Worm (Caenorhabditis elegans): ENCODE measurements around the gene vit-6.

Gene vit-6

ce11 chrIV:8252856-8253255 lies 8.1 kb upstream of the vit-6 start (continued):
- TF ChIP-seq ceh-82 (tag; optimal IDR thresholded peaks at IDR 0.05) (no peak), aly-2 (tag; optimal IDR thresholded peaks at IDR 0.05) (no peak), sma-9 (GFP tag; optimal IDR thresholded peaks at IDR 0.05) (peak; percentile 75), sma-9 (tag; optimal IDR thresholded peaks at IDR 0.05) (no peak), lsy-2 (tag; optimal IDR thresholded peaks at IDR 0.05) (peak; percentile 45 to 65), alr-1 (tag; optimal IDR thresholded peaks at IDR 0.05) (no peak), peb-1 (tag; optimal IDR thresholded peaks at IDR 0.05) (no peak), gmeb-1 (tag; optimal IDR thresholded peaks at IDR 0.05) (peak; percentile 53), sem-4 (tag; optimal IDR thresholded peaks at IDR 0.05) (peak; percentile 35), snpc-4 (tag; optimal IDR thresholded peaks at IDR 0.05) (no peak), nhr-25 (tag; optimal IDR thresholded peaks at IDR 0.05) (peak; percentile 26)

DNA sequence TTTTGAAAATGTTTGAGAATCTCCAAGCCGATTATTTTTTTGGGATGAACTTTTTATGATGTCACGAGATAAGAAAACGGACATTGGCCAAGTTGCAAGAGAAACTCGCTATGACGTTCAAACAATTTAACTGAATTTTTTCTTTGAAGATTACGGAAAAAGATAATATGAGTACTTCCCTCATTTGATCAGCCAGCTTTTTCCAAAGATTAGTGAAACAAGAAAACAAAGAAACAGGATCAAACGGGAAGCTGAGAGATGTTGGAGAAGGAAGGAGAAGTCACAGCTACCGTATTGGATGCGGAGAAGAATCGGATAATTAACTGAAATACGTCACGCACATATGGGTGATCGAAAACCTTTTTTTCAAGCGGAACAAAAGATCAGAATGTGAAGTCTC lies 6.8 kb upstream of the vit-6 start:
- TF ChIP-seq elt-3 (tag; optimal IDR thresholded peaks at IDR 0.05) (no peak), lin-39 (tag; optimal IDR thresholded peaks at IDR 0.05) (no peak), lsy-2 (tag; optimal IDR thresholded peaks at IDR 0.05) (peak in 1 of 2 experiments; percentile 0), peb-1 (tag; optimal IDR thresholded peaks at IDR 0.05) (no peak), ztf-1 (GFP tag; conservative IDR thresholded peaks at IDR 0.05) (no peak), nhr-21 (tag; optimal IDR thresholded peaks at IDR 0.05) (peak; percentile 51)

- TF ChIP-seq nhr-12 (tag; optimal IDR thresholded peaks at IDR 0.05) = no peak
- no peak for TF ChIP-seq gmeb-1 (tag; optimal IDR thresholded peaks at IDR 0.05)
- no peak for TF ChIP-seq snpc-4 (tag; optimal IDR thresholded peaks at IDR 0.05)
- no peak for TF ChIP-seq nhr-11 (tag; optimal IDR thresholded peaks at IDR 0.05)
- TF ChIP-seq lin-11 (tag; optimal IDR thresholded peaks at IDR 0.05) = no peak
- no peak for TF ChIP-seq sem-4 (tag; optimal IDR thresholded peaks at IDR 0.05)
- TF ChIP-seq Y55F3AM.14 (GFP tag; optimal IDR thresholded peaks at IDR 0.05) = no peak
- no peak for TF ChIP-seq unc-39 (tag; optimal IDR thresholded peaks at IDR 0.05)
- TF ChIP-seq elt-1 (tag; optimal IDR thresholded peaks at IDR 0.05) = peak; percentile 89
- TF ChIP-seq ama-1 (optimal IDR thresholded peaks at IDR 0.05) = no peak
- TF ChIP-seq F13H6.1 (tag; optimal IDR thresholded peaks at IDR 0.05) = no peak
- no peak for TF ChIP-seq nhr-237 (tag; optimal IDR thresholded peaks at IDR 0.05)
- TF ChIP-seq ceh-16 (tag; optimal IDR thresholded peaks at IDR 0.05) = no peak
- no peak for TF ChIP-seq dmd-4 (tag; optimal IDR thresholded peaks at IDR 0.05)
- TF ChIP-seq ztf-1 (GFP tag; conservative IDR thresholded peaks at IDR 0.05) = no peak
- TF ChIP-seq blmp-1 (tag; optimal IDR thresholded peaks at IDR 0.05; ENCODE audit: insufficient read depth) = no peak
- no peak for TF ChIP-seq mdl-1 (tag; optimal IDR thresholded peaks at IDR 0.05)
- TF ChIP-seq unc-55 (GFP tag; optimal IDR thresholded peaks at IDR 0.05) = no peak
- no peak for TF ChIP-seq peb-1 (tag; optimal IDR thresholded peaks at IDR 0.05)
- peak; percentile 54 for TF ChIP-seq sma-9 (GFP tag; optimal IDR thresholded peaks at IDR 0.05)
- no peak for TF ChIP-seq sma-9 (tag; optimal IDR thresholded peaks at IDR 0.05)
- peak; percentile 37 for TF ChIP-seq fos-1 (tag; optimal IDR thresholded peaks at IDR 0.05)
- TF ChIP-seq nhr-21 (tag; optimal IDR thresholded peaks at IDR 0.05) = no peak
- TF ChIP-seq ZK546.5 (tag; optimal IDR thresholded peaks at IDR 0.05) = no peak
These were observed 5.7 kb upstream of the vit-6 start for ce11 chrIV:8255221-8255620.

DNA sequence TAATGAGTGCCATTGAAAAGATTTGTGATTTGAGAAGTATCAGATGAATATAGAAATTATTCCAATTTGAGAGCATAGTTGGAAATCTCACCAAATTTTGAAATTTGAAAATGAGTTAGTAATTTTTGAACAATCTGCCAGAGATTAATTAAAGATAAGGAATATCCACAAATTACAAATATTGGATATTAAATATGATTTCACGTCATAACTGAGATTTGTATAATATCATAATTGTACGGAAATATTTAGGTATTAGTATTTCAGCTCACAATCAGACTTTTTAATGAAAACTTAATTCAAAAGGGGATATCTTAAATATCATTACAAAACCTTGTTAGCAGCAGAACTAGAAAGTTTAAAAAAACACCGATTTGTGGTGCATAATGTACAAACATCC lies 1.1 kb upstream of the vit-6 start, which contains the start of gene K07H8.7:
Gene K07H8.7 (minus strand): TSS at position 101 of the 400 bp plus-strand sequence.
- TF ChIP-seq ztf-4 (tag; optimal IDR thresholded peaks at IDR 0.05) (no peak), nhr-11 (tag; optimal IDR thresholded peaks at IDR 0.05) (no peak), nhr-129 (tag; optimal IDR thresholded peaks at IDR 0.05) (no peak), mab-5 (tag; optimal IDR thresholded peaks at IDR 0.05) (no peak), sma-9 (GFP tag; optimal IDR thresholded peaks at IDR 0.05) (no peak), sma-9 (tag; optimal IDR thresholded peaks at IDR 0.05) (no peak), mbf-1 (tag; optimal IDR thresholded peaks at IDR 0.05) (no peak), lin-39 (tag; optimal IDR thresholded peaks at IDR 0.05) (no peak), ceh-82 (tag; optimal IDR thresholded peaks at IDR 0.05) (no peak), aly-2 (tag; optimal IDR thresholded peaks at IDR 0.05) (no peak), lsy-2 (tag; optimal IDR thresholded peaks at IDR 0.05) (no peak), unc-55 (GFP tag; optimal IDR thresholded peaks at IDR 0.05) (no peak)

- TF ChIP-seq snpc-4 (tag; optimal IDR thresholded peaks at IDR 0.05) = no peak
- TF ChIP-seq sem-4 (tag; optimal IDR thresholded peaks at IDR 0.05) = no peak
- TF ChIP-seq R02D3.7 (tag; optimal IDR thresholded peaks at IDR 0.05) = no peak
- no peak for TF ChIP-seq nhr-23 (tag; optimal IDR thresholded peaks at IDR 0.05)
- no peak for TF ChIP-seq mbf-1 (tag; optimal IDR thresholded peaks at IDR 0.05)
- no peak for TF ChIP-seq unc-62 (GFP tag; optimal IDR thresholded peaks at IDR 0.05)
- TF ChIP-seq nhr-237 (tag; optimal IDR thresholded peaks at IDR 0.05) = no peak
- no peak for TF ChIP-seq C34F6.9 (tag; optimal IDR thresholded peaks at IDR 0.05)
These were observed 1.7 kb downstream of the vit-6 start for ce11 chrIV:8262671-8263070.
